Worm (Caenorhabditis elegans) whole organism, late embryonic: ENCODE measurements around the gene acer-1.

Experiments
- C08G9.2 ChIP-seq: sonication (generic microtip); optimal IDR thresholded peaks from 2 replicates; lab custom pipeline; 2016; ENCODE audit warnings: mild to moderate bottlenecking, missing genetic modification characterization, moderate library complexity, missing compliant biosample characterization
- C38D4.7 ChIP-seq: fragments of 200-800 bp; sonication (Bioruptor generic); optimal IDR thresholded peaks from 2 replicates; lab custom pipeline; 2018; ENCODE audit warnings: mild to moderate bottlenecking, missing genetic modification characterization, moderate library complexity, missing compliant biosample characterization
- F13H6.1 ChIP-seq: sonication (generic microtip); optimal IDR thresholded peaks from 2 replicates; lab custom pipeline; 2016; ENCODE audit warnings: missing genetic modification characterization, missing compliant biosample characterization
- T23F11.4 ChIP-seq: fragments of 200-800 bp; sonication (Bioruptor generic); optimal IDR thresholded peaks from 2 replicates; lab custom pipeline; 2018; ENCODE audit warnings: mild to moderate bottlenecking, missing genetic modification characterization, missing compliant biosample characterization
- Y22D7AL.16 ChIP-seq: sonication (generic microtip); optimal IDR thresholded peaks from 2 replicates; lab custom pipeline; 2016; ENCODE audit warnings: missing genetic modification characterization, missing compliant biosample characterization
- ahr-1 ChIP-seq: sonication (generic microtip); optimal IDR thresholded peaks from 2 replicates; lab custom pipeline; 2016; ENCODE audit warnings: missing genetic modification characterization, missing compliant biosample characterization
- ama-1 ChIP-seq: fragments of 150-350 bp; optimal IDR thresholded peaks from 2 replicates; lab custom pipeline; 2014
- ceh-14 ChIP-seq: sonication (generic microtip); optimal IDR thresholded peaks from 2 replicates; lab custom pipeline; 2016; ENCODE audit warnings: missing genotype, missing genetic modification characterization, missing compliant biosample characterization
- ceh-19 ChIP-seq: fragments of 200-800 bp; sonication (Bioruptor generic); optimal IDR thresholded peaks from 2 replicates; lab custom pipeline; 2018; ENCODE audit warnings: mild to moderate bottlenecking, missing genetic modification characterization, missing compliant biosample characterization
- ceh-2 ChIP-seq: sonication (generic microtip); optimal IDR thresholded peaks from 2 replicates; lab custom pipeline; 2016; ENCODE audit warnings: missing genotype, missing genetic modification characterization, missing compliant biosample characterization
- ceh-22 ChIP-seq: sonication (generic microtip); optimal IDR thresholded peaks from 2 replicates; lab custom pipeline; 2017; ENCODE audit warnings: missing biosample characterization, missing genetic modification characterization
- ceh-24 ChIP-seq: sonication (generic microtip); optimal IDR thresholded peaks from 2 replicates; lab custom pipeline; 2016; ENCODE audit warnings: mild to moderate bottlenecking, missing genetic modification characterization, missing compliant biosample characterization
- ceh-30 ChIP-seq: fragments of 150-350 bp; optimal IDR thresholded peaks from 2 replicates; lab custom pipeline; 2014; ENCODE audit warnings: missing biosample characterization, missing genetic modification characterization
- ceh-34 ChIP-seq: sonication (generic microtip); optimal IDR thresholded peaks from 2 replicates; lab custom pipeline; 2016; ENCODE audit warnings: mild to moderate bottlenecking, missing genetic modification characterization, missing compliant biosample characterization
- ceh-45 ChIP-seq: fragments of 200-800 bp; sonication (Bioruptor generic); IDR thresholded peaks from 2 replicates; pipeline ENCODE4 v1.3.6; 2022; ENCODE audit warnings: missing genetic modification reagents, missing genetic modification characterization, missing compliant biosample characterization
- ceh-48 ChIP-seq: sonication (generic microtip); optimal IDR thresholded peaks from 2 replicates; lab custom pipeline; 2016; ENCODE audit warnings: missing genetic modification characterization, inconsistent platforms, missing compliant biosample characterization
- ceh-6 ChIP-seq: fragments of 200-800 bp; sonication (Bioruptor generic); optimal IDR thresholded peaks from 2 replicates; lab custom pipeline; 2018; ENCODE audit warnings: mild to moderate bottlenecking, missing genetic modification characterization, missing compliant biosample characterization
- ceh-9 ChIP-seq: sonication (generic microtip); optimal IDR thresholded peaks from 2 replicates; lab custom pipeline; 2016; ENCODE audit warnings: mild to moderate bottlenecking, missing genetic modification characterization, inconsistent platforms, missing compliant biosample characterization
- elt-2 ChIP-seq: sonication (generic microtip); optimal IDR thresholded peaks from 2 replicates; lab custom pipeline; 2016; ENCODE audit warnings: missing genetic modification reagents, missing genetic modification characterization, missing compliant biosample characterization
- elt-4 ChIP-seq: sonication (generic microtip); optimal IDR thresholded peaks from 2 replicates; lab custom pipeline; 2016; ENCODE audit warnings: missing genetic modification characterization, missing compliant biosample characterization
- ets-4 ChIP-seq: sonication (generic microtip); optimal IDR thresholded peaks from 2 replicates; lab custom pipeline; 2016; ENCODE audit warnings: missing genetic modification characterization, missing compliant biosample characterization
- fkh-10 ChIP-seq: fragments of 150-350 bp; optimal IDR thresholded peaks from 2 replicates; lab custom pipeline; 2014; ENCODE audit warnings: missing biosample characterization, missing genetic modification reagents, missing genetic modification characterization
- fkh-6 ChIP-seq: sonication (generic microtip); optimal IDR thresholded peaks from 2 replicates; lab custom pipeline; 2016; ENCODE audit warnings: missing genetic modification characterization, missing compliant biosample characterization
- hlh-13 ChIP-seq: fragments of 200-800 bp; sonication (Bioruptor generic); optimal IDR thresholded peaks from 2 replicates; lab custom pipeline; 2018; ENCODE audit warnings: mild to moderate bottlenecking, missing genetic modification characterization, missing compliant biosample characterization
- hlh-15 ChIP-seq: sonication (generic microtip); optimal IDR thresholded peaks from 2 replicates; lab custom pipeline; 2016; ENCODE audit warnings: missing genetic modification characterization, missing compliant biosample characterization
- hlh-8 ChIP-seq: sonication (generic microtip); optimal IDR thresholded peaks from 2 replicates; lab custom pipeline; 2016; ENCODE audit warnings: missing genotype, missing genetic modification characterization, missing compliant biosample characterization
- lim-6 ChIP-seq: sonication (generic microtip); optimal IDR thresholded peaks from 2 replicates; lab custom pipeline; 2016; ENCODE audit warnings: missing genetic modification characterization, missing compliant biosample characterization
- lin-11 ChIP-seq: fragments of 200-800 bp; sonication (Bioruptor generic); optimal IDR thresholded peaks from 2 replicates; lab custom pipeline; 2018; ENCODE audit warnings: mild to moderate bottlenecking, missing genetic modification characterization, missing compliant biosample characterization
- madf-2 ChIP-seq: sonication (generic microtip); optimal IDR thresholded peaks from 2 replicates; lab custom pipeline; 2017; ENCODE audit warnings: missing genetic modification characterization, missing compliant biosample characterization
- mec-3 ChIP-seq: sonication (generic microtip); optimal IDR thresholded peaks from 2 replicates; lab custom pipeline; 2016; ENCODE audit warnings: borderline replicate concordance, missing genetic modification characterization, missing compliant biosample characterization
- nhr-232 ChIP-seq: sonication (generic microtip); optimal IDR thresholded peaks from 2 replicates; lab custom pipeline; 2016; ENCODE audit warnings: missing genetic modification characterization, missing compliant biosample characterization
- npax-4 ChIP-seq: sonication (generic microtip); optimal IDR thresholded peaks from 2 replicates; lab custom pipeline; 2016; ENCODE audit warnings: missing genetic modification characterization, missing compliant biosample characterization
- odd-2 ChIP-seq: sonication (generic microtip); optimal IDR thresholded peaks from 2 replicates; lab custom pipeline; 2017; ENCODE audit warnings: antibody characterized with exemption, mild to moderate bottlenecking, missing genetic modification characterization, missing compliant biosample characterization
- pat-9 ChIP-seq: fragments of 200-800 bp; sonication (Bioruptor generic); optimal IDR thresholded peaks from 2 replicates; lab custom pipeline; 2018; ENCODE audit warnings: mild to moderate bottlenecking, missing genetic modification characterization, moderate library complexity, missing compliant biosample characterization
- pax-1 ChIP-seq: fragments of 150-350 bp; optimal IDR thresholded peaks from 2 replicates; lab custom pipeline; 2014; ENCODE audit warnings: missing biosample characterization, missing genetic modification characterization
- pha-2 ChIP-seq: sonication (generic microtip); optimal IDR thresholded peaks from 2 replicates; lab custom pipeline; 2017; ENCODE audit warnings: mild to moderate bottlenecking, missing genetic modification characterization, missing compliant biosample characterization
- pha-4 ChIP-seq: fragments of 150-350 bp; optimal IDR thresholded peaks from 2 replicates; lab custom pipeline; 2018; ENCODE audit warnings: missing biosample characterization, missing genetic modification reagents, missing genetic modification characterization
- ref-2 ChIP-seq: sonication (generic microtip); optimal IDR thresholded peaks from 2 replicates; lab custom pipeline; 2016; ENCODE audit warnings: missing genetic modification characterization, missing compliant biosample characterization
- sdc-2 ChIP-seq: sonication (generic microtip); optimal IDR thresholded peaks from 2 replicates; lab custom pipeline; 2016; ENCODE audit warnings: missing genotype, missing genetic modification characterization, missing compliant biosample characterization
- sox-2 ChIP-seq: fragments of 200-800 bp; sonication (Bioruptor generic); IDR thresholded peaks from 2 replicates; pipeline ENCODE4 v1.3.6; 2022; ENCODE audit warnings: missing genetic modification reagents, missing genetic modification characterization, missing compliant biosample characterization
- syd-9 ChIP-seq: sonication (generic microtip); optimal IDR thresholded peaks from 2 replicates; lab custom pipeline; 2016; ENCODE audit warnings: mild to moderate bottlenecking, missing genetic modification characterization, moderate library complexity, missing compliant biosample characterization
- tbx-2 ChIP-seq: sonication (generic microtip); optimal IDR thresholded peaks from 2 replicates; lab custom pipeline; 2016; ENCODE audit warnings: missing genetic modification characterization, missing compliant biosample characterization
- tbx-7 ChIP-seq: sonication (generic microtip); optimal IDR thresholded peaks from 2 replicates; lab custom pipeline; 2016; ENCODE audit warnings: missing genotype, missing genetic modification characterization, missing compliant biosample characterization
- unc-3 ChIP-seq, 2 experiments: fragments of 200-800 bp in 1 of 2; sonication (Bioruptor generic) in 1 of 2; sonication (generic microtip) in 1 of 2; conservative IDR thresholded peaks in 1 of 2; optimal IDR thresholded peaks in 1 of 2; 2 replicates each; pipeline versions ENCODE4 v1.3.6 to Lab custom; 2016 to 2022; ENCODE audit warnings: missing compliant biosample characterization in 2 of 2, missing genetic modification characterization in 2 of 2, missing genetic modification reagents in 1 of 2
- unc-42 ChIP-seq: sonication (generic microtip); optimal IDR thresholded peaks from 2 replicates; lab custom pipeline; 2016; ENCODE audit warnings: missing genotype, missing genetic modification characterization, missing compliant biosample characterization
- unc-86 ChIP-seq: sonication (generic microtip); optimal IDR thresholded peaks from 2 replicates; lab custom pipeline; 2016; ENCODE audit warnings: missing genetic modification characterization, missing compliant biosample characterization
- zip-5 ChIP-seq: sonication (generic microtip); optimal IDR thresholded peaks from 2 replicates; lab custom pipeline; 2016; ENCODE audit warnings: missing genetic modification characterization, missing compliant biosample characterization

Gene acer-1

DNA sequence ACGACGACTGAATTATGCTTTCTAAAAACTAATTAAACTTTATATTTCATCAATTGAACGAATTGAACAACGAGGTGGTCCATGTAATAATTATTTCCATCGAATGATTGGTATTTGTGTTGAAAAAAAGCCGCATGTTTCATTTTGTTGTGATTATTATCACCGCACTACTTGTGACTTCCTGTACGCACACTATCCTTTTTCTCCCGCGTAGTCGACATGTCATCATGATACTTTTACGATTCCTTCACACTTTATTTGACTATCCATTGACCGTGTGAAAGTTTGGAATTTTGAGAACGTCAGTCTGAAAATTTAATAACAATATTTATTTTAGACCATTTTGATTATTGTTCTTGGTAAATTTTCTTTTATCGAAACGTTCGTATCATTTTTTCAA, 37.4 kb upstream of the acer-1 start, which contains the start of gene F22D3.4:
Gene F22D3.4, minus strand, starts transcription at position 1 of the 400 bp plus-strand sequence.
- no peak for TF ChIP-seq elt-4
- no peak for TF ChIP-seq ceh-6
- no peak for TF ChIP-seq Y22D7AL.16 (tag; lab: Kevin White, UChicago)
- TF ChIP-seq unc-42 (tag; lab: Kevin White, UChicago): no peak
- TF ChIP-seq pat-9: no peak
- no peak for TF ChIP-seq ceh-14 (tag; lab: Kevin White, UChicago)
- TF ChIP-seq zip-5: no peak
- TF ChIP-seq hlh-15 (tag; lab: Kevin White, UChicago): no peak
- TF ChIP-seq tbx-2 (tag; lab: Kevin White, UChicago): no peak
- no peak for TF ChIP-seq tbx-7 (tag; lab: Kevin White, UChicago)
- no peak for TF ChIP-seq sdc-2 (tag; lab: Kevin White, UChicago)
- TF ChIP-seq unc-86 (tag; lab: Kevin White, UChicago): no peak
- no peak for TF ChIP-seq mec-3 (tag; lab: Kevin White, UChicago)
- no peak for TF ChIP-seq sox-2 (GFP tag; lab: Robert Waterston, UW)
- TF ChIP-seq syd-9: no peak
- TF ChIP-seq pha-2 (tag; lab: Kevin White, UChicago): no peak
- TF ChIP-seq ceh-22 (tag; lab: Kevin White, UChicago): no peak
- TF ChIP-seq hlh-8 (tag; lab: Kevin White, UChicago): no peak
- no peak for TF ChIP-seq pha-4 (tag; lab: Kevin White, UChicago)
- TF ChIP-seq npax-4 (tag; lab: Kevin White, UChicago): no peak

DNA sequence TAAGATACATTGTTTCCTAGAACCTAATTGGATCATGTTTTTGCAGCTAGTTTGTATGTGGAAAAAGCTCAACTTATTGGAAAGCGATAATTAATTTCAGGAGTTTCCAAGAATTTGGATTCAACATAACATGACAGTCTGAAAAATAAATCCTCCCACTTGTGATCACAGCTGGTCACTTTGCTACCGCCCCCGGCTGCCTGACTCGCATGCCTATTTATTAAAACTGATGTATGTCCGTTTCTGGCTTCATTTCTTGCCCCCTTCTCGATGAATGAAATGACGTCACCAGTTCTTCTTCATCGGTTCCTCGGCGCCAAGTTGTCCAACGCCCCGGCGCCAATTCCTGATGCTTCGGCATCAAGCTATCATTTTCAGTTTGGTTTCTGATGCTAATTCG, 36.8 kb upstream of the acer-1 start:
- TF ChIP-seq pat-9 (no peak), odd-2 (tag; lab: Kevin White, UChicago) (no peak), pax-1 (tag; lab: Kevin White, UChicago) (no peak), C08G9.2 (tag; lab: Kevin White, UChicago) (no peak), ceh-6 (no peak), lim-6 (no peak), C38D4.7 (no peak), fkh-10 (GFP tag; lab: Kevin White, UChicago) (no peak), fkh-6 (tag; lab: Kevin White, UChicago) (no peak), elt-2 (no peak), pha-4 (tag; lab: Kevin White, UChicago) (no peak)

DNA sequence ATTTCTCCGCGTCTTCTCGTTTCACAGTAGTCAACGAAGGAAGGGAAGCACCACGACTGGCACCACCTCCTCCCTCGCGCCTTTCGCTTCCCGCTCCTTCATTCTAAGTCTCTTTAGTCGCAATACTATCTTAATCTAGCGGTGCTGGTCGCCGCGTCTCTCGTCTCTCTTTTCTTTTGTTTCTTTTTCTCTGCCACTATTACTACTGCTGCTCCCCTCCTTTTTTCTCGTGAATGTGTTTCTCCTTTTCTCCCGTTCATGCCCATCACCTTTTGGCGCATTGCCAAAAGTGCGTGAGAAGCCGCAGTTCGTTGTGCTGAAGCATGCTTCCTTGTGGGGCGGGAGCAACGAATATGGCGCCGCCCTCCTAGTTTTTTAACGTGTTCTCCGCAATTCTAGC, 36.3 kb upstream of the acer-1 start:
- no peak for TF ChIP-seq pat-9
- TF ChIP-seq hlh-15 (tag; lab: Kevin White, UChicago): no peak
- no peak for TF ChIP-seq Y22D7AL.16 (tag; lab: Kevin White, UChicago)
- TF ChIP-seq F13H6.1: no peak
- no peak for TF ChIP-seq hlh-13 (GFP tag; lab: Kevin White, UChicago)
- no peak for TF ChIP-seq ceh-2 (tag; lab: Kevin White, UChicago)
- no peak for TF ChIP-seq ceh-6
- TF ChIP-seq pha-4 (tag; lab: Kevin White, UChicago): no peak
- no peak for TF ChIP-seq odd-2 (tag; lab: Kevin White, UChicago)
- TF ChIP-seq nhr-232 (tag; lab: Kevin White, UChicago): no peak
- TF ChIP-seq C08G9.2 (tag; lab: Kevin White, UChicago): no peak
- no peak for TF ChIP-seq ceh-24
- TF ChIP-seq unc-3 (GFP tag; conservative IDR thresholded peaks at IDR 0.05; lab: Robert Waterston, UW): no peak
- no peak for TF ChIP-seq unc-3 (tag; optimal IDR thresholded peaks at IDR 0.05; lab: Kevin White, UChicago)
- TF ChIP-seq ceh-14 (tag; lab: Kevin White, UChicago): no peak
- TF ChIP-seq fkh-10 (GFP tag; lab: Kevin White, UChicago): no peak
- no peak for TF ChIP-seq tbx-7 (tag; lab: Kevin White, UChicago)
- peak; percentile 38 for TF ChIP-seq syd-9
- no peak for TF ChIP-seq madf-2 (tag; lab: Kevin White, UChicago)
- TF ChIP-seq ceh-34: peak; percentile 30
- TF ChIP-seq ahr-1 (tag; lab: Kevin White, UChicago): no peak
- TF ChIP-seq ets-4 (tag; lab: Kevin White, UChicago): no peak
- no peak for TF ChIP-seq ceh-9 (tag; lab: Kevin White, UChicago)
- no peak for TF ChIP-seq ama-1 (lab: Kevin White, UChicago)
- TF ChIP-seq sdc-2 (tag; lab: Kevin White, UChicago): no peak
- peak; percentile 19 for TF ChIP-seq ceh-19 (GFP tag; lab: Kevin White, UChicago)
- TF ChIP-seq elt-2: no peak
- no peak for TF ChIP-seq T23F11.4 (GFP tag; lab: Kevin White, UChicago)
- TF ChIP-seq ref-2 (tag; lab: Kevin White, UChicago): no peak
- TF ChIP-seq ceh-30 (tag; lab: Kevin White, UChicago): no peak
- TF ChIP-seq mec-3 (tag; lab: Kevin White, UChicago): no peak
- no peak for TF ChIP-seq pax-1 (tag; lab: Kevin White, UChicago)
- peak; percentile 10 for TF ChIP-seq tbx-2 (tag; lab: Kevin White, UChicago)
- TF ChIP-seq lin-11 (tag; lab: Kevin White, UChicago): no peak
- TF ChIP-seq ceh-22 (tag; lab: Kevin White, UChicago): no peak
- TF ChIP-seq ceh-48: no peak
- no peak for TF ChIP-seq ceh-45 (GFP tag; lab: Robert Waterston, UW)
